Worm (Caenorhabditis elegans): ENCODE data around the gene C16C8.12.

The C16C8.12 gene

DNA sequence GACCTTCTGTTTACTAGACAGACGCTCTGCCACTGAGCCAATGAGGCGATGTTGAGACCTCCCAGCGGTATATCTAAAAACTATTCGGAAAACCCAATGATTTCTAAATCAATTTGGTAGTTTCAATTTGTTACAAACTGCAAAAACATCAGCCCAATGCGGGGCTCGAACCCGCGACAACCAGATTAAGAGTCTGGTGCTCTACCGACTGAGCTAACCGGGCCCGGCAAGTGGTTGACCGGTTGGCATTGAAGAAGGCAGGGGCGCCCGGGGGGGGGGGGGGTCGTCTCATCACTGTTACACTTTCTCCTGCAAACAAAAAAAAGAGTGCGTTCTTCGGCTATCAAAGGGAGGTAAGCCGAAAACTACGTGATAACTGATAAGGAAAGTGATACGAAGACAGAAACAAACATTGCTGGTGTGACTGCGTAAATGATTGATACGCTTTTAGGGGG is 13.2 kb upstream of the C16C8.12 start (continued):
- no peak for TF ChIP-seq cebp-1 (GFP tag; IDR thresholded peaks at IDR 0.05)
- peak; percentile 76 for TF ChIP-seq cebp-1 (tag; optimal IDR thresholded peaks at IDR 0.05)
- TF ChIP-seq snpc-4 (GFP tag; optimal IDR thresholded peaks at IDR 0.05) = peak; percentile 58
- TF ChIP-seq snpc-4 (tag; optimal IDR thresholded peaks at IDR 0.05) = peak in 3 of 4 experiments; percentile 47 to 66 (median 60)
- no peak for TF ChIP-seq nfya-2 (GFP tag; IDR thresholded peaks at IDR 0.05)
- peak; percentile 55 for TF ChIP-seq attf-5 (GFP tag; optimal IDR thresholded peaks at IDR 0.05)
- TF ChIP-seq xnd-1 (tag; optimal IDR thresholded peaks at IDR 0.05) = peak; percentile 10
- peak; percentile 65 for TF ChIP-seq F10E7.11 (tag; optimal IDR thresholded peaks at IDR 0.05)
- TF ChIP-seq lin-40 (tag; optimal IDR thresholded peaks at IDR 0.05) = no peak
- peak; percentile 76; the same call in 1 of the 2 replicates for TF ChIP-seq ceh-40 (GFP tag; IDR thresholded peaks at IDR 0.05)
- peak; percentile 92 for TF ChIP-seq egrh-3 (GFP tag; IDR thresholded peaks at IDR 0.05)
- TF ChIP-seq F55B11.4 (tag; optimal IDR thresholded peaks at IDR 0.05; ENCODE audit: borderline replicate concordance, insufficient read depth) = no peak
- TF ChIP-seq zfh-2 (GFP tag; conservative IDR thresholded peaks at IDR 0.05) = peak; percentile 92
- TF ChIP-seq madf-10 (tag; optimal IDR thresholded peaks at IDR 0.05) = peak; percentile 55
- TF ChIP-seq rcor-1 (GFP tag; IDR thresholded peaks at IDR 0.05) = peak; percentile 43; the same call in 1 of the 2 replicates
- TF ChIP-seq snpc-1.3 (tag; optimal IDR thresholded peaks at IDR 0.05; ENCODE audit: insufficient read depth) = peak; percentile 52
- peak; percentile 82 for TF ChIP-seq repo-1 (tag; optimal IDR thresholded peaks at IDR 0.05)

DNA sequence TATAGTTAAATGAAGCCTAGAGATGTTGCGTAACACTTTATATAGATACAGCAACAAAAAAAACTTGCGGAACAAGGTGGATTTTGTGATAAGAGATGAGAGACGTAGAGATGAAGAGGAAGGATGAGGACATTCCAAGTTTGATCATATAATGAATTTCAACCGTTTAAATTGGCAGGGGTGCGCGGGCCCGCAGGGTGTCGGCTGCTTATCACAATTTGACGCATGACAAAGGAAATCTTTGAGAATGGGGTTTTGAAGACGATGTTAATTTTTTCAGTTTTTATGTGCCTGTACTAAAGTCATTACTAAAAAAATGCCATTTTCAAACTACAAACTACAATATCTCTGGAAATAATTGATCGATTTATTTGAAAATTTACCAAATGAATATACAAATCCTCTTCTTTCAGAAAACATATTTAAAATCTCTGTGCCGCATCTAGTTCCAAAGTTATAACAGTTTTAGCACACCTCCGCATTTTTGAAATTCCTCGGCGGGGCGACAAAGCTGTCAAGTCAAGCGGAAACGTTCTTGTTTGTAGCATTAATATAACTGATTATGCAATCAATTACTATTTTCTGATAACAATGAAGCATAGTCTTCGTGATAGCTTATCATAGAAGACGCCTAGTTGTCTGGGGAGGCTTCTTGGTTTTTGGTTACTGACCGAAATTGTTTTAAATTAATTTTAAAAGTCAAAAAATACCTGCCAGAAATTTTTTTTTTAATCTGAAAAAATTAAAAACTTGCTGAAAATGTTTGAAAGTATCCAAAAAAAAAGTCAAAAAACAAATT is 12.5 kb upstream of the C16C8.12 start:
- no peak for TF ChIP-seq somi-1 (GFP tag; optimal IDR thresholded peaks at IDR 0.05)
- no peak for TF ChIP-seq snpc-4 (GFP tag; optimal IDR thresholded peaks at IDR 0.05)
- peak in 2 of 4 experiments; percentile 36 to 78 for TF ChIP-seq snpc-4 (tag; optimal IDR thresholded peaks at IDR 0.05)
- peak; percentile 29 for TF ChIP-seq snpc-1.1 (tag; optimal IDR thresholded peaks at IDR 0.05; ENCODE audit: insufficient read depth)
- no peak for TF ChIP-seq bed-1 (GFP tag; IDR thresholded peaks at IDR 0.05)
- TF ChIP-seq athp-1 (tag; optimal IDR thresholded peaks at IDR 0.05) = no peak
- TF ChIP-seq Y67H2A.10 (GFP tag; conservative IDR thresholded peaks at IDR 0.05) = no peak

DNA sequence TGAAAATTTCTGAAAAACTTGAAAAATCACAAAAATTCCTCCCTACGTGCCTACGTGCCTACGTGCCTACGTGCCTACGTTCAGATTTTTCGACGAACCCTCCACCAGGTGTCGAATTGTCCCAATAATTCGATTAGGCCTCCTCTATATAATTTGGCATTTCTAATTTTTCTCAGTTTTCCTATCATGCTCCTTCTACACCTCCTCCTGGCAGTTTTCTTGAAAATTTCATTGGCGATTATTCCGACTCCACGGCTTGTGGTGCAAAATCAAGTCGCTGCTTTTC is 11.9 kb upstream of the C16C8.12 start, which contains the start of gene C16C8.17:
C16C8.17 (plus strand) TSS at position 187 of the 286 bp plus-strand sequence.
- no peak for TF ChIP-seq bed-1 (GFP tag; IDR thresholded peaks at IDR 0.05)
- no peak for TF ChIP-seq Y53G8AR.9 (GFP tag; conservative IDR thresholded peaks at IDR 0.05)
- TF ChIP-seq ekl-4 (GFP tag; IDR thresholded peaks at IDR 0.05) = no peak
- no peak for TF ChIP-seq sdz-38 (tag; optimal IDR thresholded peaks at IDR 0.05)

DNA sequence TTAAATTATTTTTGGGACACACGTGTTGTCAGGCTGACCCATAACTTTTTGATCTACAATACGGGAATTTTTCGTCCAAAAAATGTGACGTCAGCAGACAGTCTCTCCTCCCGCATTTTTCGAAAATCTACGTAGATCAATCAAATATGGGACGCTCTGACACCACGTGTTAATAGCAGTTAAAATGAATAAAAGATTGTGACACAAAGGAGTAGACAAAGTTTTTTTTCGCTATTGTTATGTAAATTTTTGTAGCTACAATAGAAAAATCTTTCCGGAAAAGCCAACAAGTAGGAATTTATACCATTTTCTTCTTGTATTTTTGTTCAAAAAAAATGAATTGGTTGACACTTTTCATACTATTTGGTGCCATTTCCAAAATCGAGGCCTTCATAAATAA is 11.1 kb upstream of the C16C8.12 start, which contains the start of gene C16C8.27:
C16C8.27 (plus strand) TSS at position 301 of the 400 bp plus-strand sequence.
- no peak for TF ChIP-seq ztf-6 (GFP tag; IDR thresholded peaks at IDR 0.05)
- no peak for TF ChIP-seq B0019.2 (GFP tag; conservative IDR thresholded peaks at IDR 0.05)
- no peak for TF ChIP-seq hlh-26 (GFP tag; conservative IDR thresholded peaks at IDR 0.05)
- no peak for TF ChIP-seq ceh-79 (tag; optimal IDR thresholded peaks at IDR 0.05)
- TF ChIP-seq zfh-2 (GFP tag; conservative IDR thresholded peaks at IDR 0.05) = no peak
- TF ChIP-seq mel-28 (tag; optimal IDR thresholded peaks at IDR 0.05; ENCODE audit: borderline replicate concordance) = no peak
- TF ChIP-seq T26A5.8 (tag; optimal IDR thresholded peaks at IDR 0.05) = no peak
- no peak for TF ChIP-seq mcd-1 (GFP tag; IDR thresholded peaks at IDR 0.05)
- TF ChIP-seq unc-62 (GFP tag; optimal IDR thresholded peaks at IDR 0.05) = no peak
- TF ChIP-seq athp-1 (tag; optimal IDR thresholded peaks at IDR 0.05) = no peak
- no peak for TF ChIP-seq fkh-3 (tag; optimal IDR thresholded peaks at IDR 0.05)
- no peak for TF ChIP-seq lin-26 (GFP tag; IDR thresholded peaks at IDR 0.05)
- TF ChIP-seq zim-3 (tag; optimal IDR thresholded peaks at IDR 0.05) = no peak
- TF ChIP-seq ztf-26 (tag; optimal IDR thresholded peaks at IDR 0.05) = no peak
- no peak for TF ChIP-seq ceh-58 (GFP tag; IDR thresholded peaks at IDR 0.05)
- no peak for TF ChIP-seq dox-1 (GFP tag; IDR thresholded peaks at IDR 0.05)
